Fruit fly (Drosophila melanogaster): ENCODE results near the gene CG7430.
A peak's percentile ranks its signal among the peaks of the same experiment; 100 is the strongest.

CG7430 gene

DNA sequence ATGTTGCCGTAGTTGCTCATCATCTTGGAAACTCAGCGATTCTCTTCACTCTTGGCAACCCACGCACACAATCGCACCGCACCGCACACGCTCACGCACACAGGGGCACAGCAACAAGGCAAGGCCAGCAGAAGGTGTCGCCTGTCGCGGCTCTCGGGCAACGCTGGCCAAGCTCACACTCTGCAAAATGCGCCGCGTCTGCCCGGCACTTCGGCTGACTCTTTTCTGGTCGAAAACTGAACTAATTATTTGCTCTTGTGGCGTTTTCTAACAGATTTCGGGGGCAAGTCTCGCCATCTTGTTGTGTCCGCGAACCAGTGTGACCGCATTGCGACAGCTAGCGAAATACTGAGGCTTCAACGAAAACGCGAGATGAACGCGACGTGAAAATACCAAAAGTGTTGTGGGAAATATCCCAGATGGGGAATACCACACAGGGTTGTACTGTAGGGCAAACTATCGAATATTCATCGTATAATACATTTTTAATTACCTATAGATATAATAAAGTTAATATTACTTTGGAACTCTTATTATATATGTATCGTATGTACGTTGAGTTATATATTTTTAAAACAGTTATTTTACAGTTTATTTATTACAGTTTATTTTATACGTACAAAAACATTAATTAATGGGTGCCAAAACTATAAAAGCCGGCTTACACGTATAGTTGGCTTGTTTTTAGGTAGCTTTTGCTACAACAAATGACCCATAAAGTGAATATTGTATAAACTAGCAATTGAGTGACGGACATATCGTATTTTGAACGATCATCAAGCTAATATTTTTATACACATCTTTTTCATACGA is at the start of gene CG7430, which contains the start of gene MED19:
CG7430 (plus strand) TSS at position 748 of the 813 bp plus-strand sequence.
MED19 (minus strand) TSS at position 333 of the 813 bp plus-strand sequence.
- peak; percentile 78 for TF ChIP-seq bab1 (GFP tag; optimal IDR thresholded peaks at IDR 0.05)
- TF ChIP-seq cnc (optimal IDR thresholded peaks at IDR 0.05): no peak
- no peak for TF ChIP-seq CG11617 (GFP tag; optimal IDR thresholded peaks at IDR 0.05)
- TF ChIP-seq ovo (GFP tag; optimal IDR thresholded peaks at IDR 0.05): no peak
- peak; percentile 41 for TF ChIP-seq CG7101 (tag; optimal IDR thresholded peaks at IDR 0.05)
- no peak for TF ChIP-seq Clk (GFP tag; optimal IDR thresholded peaks at IDR 0.05)
- TF ChIP-seq CG5204 (GFP tag; optimal IDR thresholded peaks at IDR 0.05): no peak
- peak; percentile 50 for TF ChIP-seq cic (GFP tag; optimal IDR thresholded peaks at IDR 0.05)
- peak; percentile 8 for TF ChIP-seq pad (GFP tag; optimal IDR thresholded peaks at IDR 0.05)
- TF ChIP-seq CG7045 (GFP tag; optimal IDR thresholded peaks at IDR 0.05): no peak
- no peak for TF ChIP-seq Hr96 (GFP tag; optimal IDR thresholded peaks at IDR 0.05)
- TF ChIP-seq kay (GFP tag; ENCODE audit: borderline replicate concordance): no peak
- peak; percentile 26 for TF ChIP-seq CG33017 (tag; optimal IDR thresholded peaks at IDR 0.05)
- TF ChIP-seq tj (GFP tag; optimal IDR thresholded peaks at IDR 0.05): peak; percentile 31
- peak; percentile 38 for TF ChIP-seq CG14711 (tag; optimal IDR thresholded peaks at IDR 0.05)
- no peak for TF ChIP-seq toe (GFP tag; optimal IDR thresholded peaks at IDR 0.05)
- no peak for TF ChIP-seq Crg-1 (GFP tag; optimal IDR thresholded peaks at IDR 0.05)
- no peak for TF ChIP-seq CG12768 (GFP tag; optimal IDR thresholded peaks at IDR 0.05)
- peak; percentile 58 for TF ChIP-seq Mnt (GFP tag; optimal IDR thresholded peaks at IDR 0.05)
- TF ChIP-seq CG1620 (GFP tag; optimal IDR thresholded peaks at IDR 0.05): no peak

DNA sequence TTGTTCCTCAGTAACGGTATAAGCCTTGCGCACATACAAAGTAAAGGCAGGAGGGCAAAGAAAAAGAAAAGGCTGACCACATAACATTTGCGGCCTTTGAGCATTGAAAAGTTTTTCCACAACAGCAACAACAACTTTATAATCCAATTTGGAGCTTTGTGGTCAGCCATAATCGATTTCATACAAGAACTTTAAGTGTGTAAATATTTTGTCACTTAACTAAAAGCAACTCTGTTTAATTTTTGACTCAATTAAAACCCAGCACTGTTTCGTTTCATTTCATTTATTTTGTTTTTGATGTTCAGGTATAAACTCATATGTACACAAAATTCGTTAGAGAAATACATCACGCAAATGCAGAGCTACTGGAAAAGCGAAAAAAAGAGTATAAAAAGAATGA is 49.2 kb upstream of the CG7430 start, which contains the start of gene CG42816:
CG42816 (minus strand) TSS at position 101 of the 400 bp plus-strand sequence.
- TF ChIP-seq CG11617 (GFP tag; optimal IDR thresholded peaks at IDR 0.05) (no peak), CG1620 (GFP tag; optimal IDR thresholded peaks at IDR 0.05) (no peak), Mnt (GFP tag; optimal IDR thresholded peaks at IDR 0.05) (no peak), CG7101 (tag; optimal IDR thresholded peaks at IDR 0.05) (no peak), CG5204 (GFP tag; optimal IDR thresholded peaks at IDR 0.05) (no peak), Hr96 (GFP tag; optimal IDR thresholded peaks at IDR 0.05) (no peak), CG14711 (tag; optimal IDR thresholded peaks at IDR 0.05) (no peak), Clk (GFP tag; optimal IDR thresholded peaks at IDR 0.05) (no peak), toe (GFP tag; optimal IDR thresholded peaks at IDR 0.05) (no peak), kay (GFP tag; ENCODE audit: borderline replicate concordance) (no peak)

DNA sequence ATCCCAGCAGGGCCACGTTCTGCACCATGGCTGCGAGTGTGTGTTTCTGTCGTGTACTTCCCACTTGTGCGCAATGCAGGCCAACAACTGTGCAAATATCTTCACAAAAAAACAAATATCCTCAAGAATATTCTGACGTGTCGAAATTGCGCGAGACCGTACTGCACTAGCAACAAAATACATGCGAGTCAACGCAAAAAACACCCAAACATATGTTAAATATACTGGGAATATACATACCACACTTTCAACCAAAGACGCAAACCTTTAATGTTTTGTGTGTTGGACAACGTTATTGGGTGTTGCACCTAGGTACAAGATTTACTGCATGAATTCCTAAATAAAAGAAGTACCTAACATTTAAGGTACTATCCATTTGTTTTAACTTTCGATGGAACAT is 44.6 kb upstream of the CG7430 start, which contains the start of gene NUCB1:
NUCB1 (minus strand) TSS at position 173 of the 400 bp plus-strand sequence.
- TF ChIP-seq CG33017 (tag; optimal IDR thresholded peaks at IDR 0.05) (no peak), tj (GFP tag; optimal IDR thresholded peaks at IDR 0.05) (no peak), Mnt (GFP tag; optimal IDR thresholded peaks at IDR 0.05) (peak; percentile 18), CG1620 (GFP tag; optimal IDR thresholded peaks at IDR 0.05) (peak; percentile 70), bab1 (GFP tag; optimal IDR thresholded peaks at IDR 0.05) (peak; percentile 78), Hr96 (GFP tag; optimal IDR thresholded peaks at IDR 0.05) (peak; percentile 64), cic (GFP tag; optimal IDR thresholded peaks at IDR 0.05) (no peak), cnc (optimal IDR thresholded peaks at IDR 0.05) (no peak), Crg-1 (GFP tag; optimal IDR thresholded peaks at IDR 0.05) (peak; percentile 67), toe (GFP tag; optimal IDR thresholded peaks at IDR 0.05) (peak; percentile 40), CG11617 (GFP tag; optimal IDR thresholded peaks at IDR 0.05) (no peak), CG5204 (GFP tag; optimal IDR thresholded peaks at IDR 0.05) (peak; percentile 42), pad (GFP tag; optimal IDR thresholded peaks at IDR 0.05) (peak; percentile 50), CG12768 (GFP tag; optimal IDR thresholded peaks at IDR 0.05) (no peak), Clk (GFP tag; optimal IDR thresholded peaks at IDR 0.05) (no peak), ovo (GFP tag; optimal IDR thresholded peaks at IDR 0.05) (peak; percentile 50), CG7045 (GFP tag; optimal IDR thresholded peaks at IDR 0.05) (no peak), CG14711 (tag; optimal IDR thresholded peaks at IDR 0.05) (peak; percentile 45), kay (GFP tag; ENCODE audit: borderline replicate concordance) (no peak), CG7101 (tag; optimal IDR thresholded peaks at IDR 0.05) (peak; percentile 41)

DNA sequence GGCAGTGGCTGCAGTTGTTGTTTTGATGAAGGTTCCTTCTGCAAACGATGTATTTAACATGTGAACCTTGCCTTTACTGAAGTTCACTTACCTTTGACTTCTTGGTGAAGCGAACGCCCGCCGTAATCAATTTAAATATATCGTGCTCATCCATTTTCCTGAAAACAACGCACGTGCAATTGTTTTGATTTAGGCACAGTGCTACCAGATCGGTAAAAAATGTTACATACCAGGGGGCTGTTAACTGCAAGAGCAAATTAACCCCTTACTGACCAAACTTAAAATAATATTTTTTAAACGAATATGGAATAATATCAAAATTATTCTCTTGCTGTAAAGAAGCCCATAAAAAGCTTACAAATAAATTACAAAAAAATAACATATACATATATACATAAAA is 42.2 kb upstream of the CG7430 start, which contains the start of gene ais:
ais (minus strand) TSS at position 205 of the 400 bp plus-strand sequence.
- TF ChIP-seq Mnt (GFP tag; optimal IDR thresholded peaks at IDR 0.05) (peak; percentile 98), CG1620 (GFP tag; optimal IDR thresholded peaks at IDR 0.05) (no peak), kay (GFP tag; ENCODE audit: borderline replicate concordance) (no peak), ovo (GFP tag; optimal IDR thresholded peaks at IDR 0.05) (no peak), CG5204 (GFP tag; optimal IDR thresholded peaks at IDR 0.05) (peak; percentile 32), CG11617 (GFP tag; optimal IDR thresholded peaks at IDR 0.05) (peak; percentile 20), CG7101 (tag; optimal IDR thresholded peaks at IDR 0.05) (peak; percentile 55), toe (GFP tag; optimal IDR thresholded peaks at IDR 0.05) (peak; percentile 40)

DNA sequence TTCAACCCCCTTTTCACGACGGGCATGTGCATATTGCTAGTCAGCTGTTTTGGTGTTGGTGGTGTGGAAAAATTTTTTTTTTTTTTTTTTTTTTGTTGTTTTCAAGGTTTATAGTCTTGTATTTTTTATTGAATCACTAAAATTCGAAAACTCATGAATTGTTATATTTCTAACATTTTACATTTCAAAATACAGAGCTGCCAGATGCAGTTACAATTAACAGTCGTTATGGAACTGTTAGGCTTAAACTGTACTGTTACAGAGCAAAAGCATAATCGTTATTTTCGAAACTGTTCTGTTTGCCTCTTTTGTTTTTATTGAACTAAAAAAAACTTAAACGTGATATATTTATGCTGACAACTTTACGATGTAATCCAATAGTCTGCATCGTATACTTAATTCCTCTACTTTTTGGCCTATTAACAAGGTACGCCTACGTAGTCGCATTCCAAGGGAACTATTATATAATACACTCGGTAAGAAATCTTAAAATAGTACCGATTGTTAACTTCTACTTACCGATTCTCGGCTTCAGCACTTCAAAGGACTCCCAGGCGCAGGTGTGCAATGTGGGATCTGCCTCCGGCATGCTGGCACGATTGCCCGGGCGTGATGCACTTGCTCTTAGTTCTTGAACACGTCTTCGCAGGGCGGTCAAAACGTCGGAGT is 40.2 kb upstream of the CG7430 start, which contains the start of gene CG32187:
CG32187 (minus strand) TSS at position 9 of the 669 bp plus-strand sequence.
- TF ChIP-seq cnc (optimal IDR thresholded peaks at IDR 0.05): no peak
- TF ChIP-seq Mnt (GFP tag; optimal IDR thresholded peaks at IDR 0.05): no peak
- no peak for TF ChIP-seq Crg-1 (GFP tag; optimal IDR thresholded peaks at IDR 0.05)
- TF ChIP-seq CG7045 (GFP tag; optimal IDR thresholded peaks at IDR 0.05): no peak
- no peak for TF ChIP-seq Clk (GFP tag; optimal IDR thresholded peaks at IDR 0.05)
- no peak for TF ChIP-seq CG1620 (GFP tag; optimal IDR thresholded peaks at IDR 0.05)
- TF ChIP-seq ovo (GFP tag; optimal IDR thresholded peaks at IDR 0.05): no peak
- no peak for TF ChIP-seq pad (GFP tag; optimal IDR thresholded peaks at IDR 0.05)
- no peak for TF ChIP-seq CG14711 (tag; optimal IDR thresholded peaks at IDR 0.05)

Measured in whole organism, adult.